Worm (Caenorhabditis elegans) whole organism, midembryonic: ENCODE data around the gene B0334.13.

Source experiments
- T22C8.4 ChIP-seq: fragments of 200-800 bp; sonication (Bioruptor generic); IDR thresholded peaks from 2 replicates; pipeline ENCODE4 v1.3.6; 2022; ENCODE audit warnings: missing genetic modification characterization, missing compliant biosample characterization
- cog-1 ChIP-seq: sonication (generic microtip); optimal IDR thresholded peaks from 2 replicates; lab custom pipeline; 2016; ENCODE audit warnings: missing genetic modification characterization, missing compliant biosample characterization
- flt-1 ChIP-seq: fragments of 200-800 bp; sonication (Bioruptor generic); IDR thresholded peaks from 2 replicates; pipeline ENCODE4 v1.3.6; 2022; ENCODE audit warnings: missing genetic modification characterization, missing compliant biosample characterization
- klf-2 ChIP-seq: fragments of 200-800 bp; sonication (Bioruptor generic); conservative IDR thresholded peaks from 2 replicates; pipeline ENCODE4 v1.3.6; 2022; ENCODE audit warnings: missing genetic modification reagents, missing genetic modification characterization, missing compliant biosample characterization
- med-1 ChIP-seq: sonication (generic microtip); optimal IDR thresholded peaks from 2 replicates; lab custom pipeline; 2017; ENCODE audit warnings: missing genetic modification characterization, mild to moderate bottlenecking, missing compliant biosample characterization, antibody characterized with exemption, missing genetic modification reagents; ENCODE audit not compliant: insufficient read depth
- ref-1 ChIP-seq: fragments of 200-800 bp; sonication (Bioruptor generic); conservative IDR thresholded peaks from 2 replicates; pipeline ENCODE4 v1.3.6; 2022; ENCODE audit warnings: missing genetic modification reagents, missing genetic modification characterization, missing compliant biosample characterization
- tab-1 ChIP-seq: fragments of 200-800 bp; sonication (Bioruptor generic); IDR thresholded peaks from 2 replicates; pipeline ENCODE4 v1.3.6; 2022; ENCODE audit warnings: missing genetic modification characterization, missing compliant biosample characterization
- ztf-23 ChIP-seq: fragments of 200-800 bp; sonication (Bioruptor generic); IDR thresholded peaks from 2 replicates; pipeline ENCODE4 v1.3.6; 2022; ENCODE audit warnings: missing genetic modification reagents, missing genetic modification characterization, missing compliant biosample characterization
- ztf-29 ChIP-seq: fragments of 200-800 bp; sonication (Bioruptor generic); IDR thresholded peaks from 2 replicates; pipeline ENCODE4 v1.3.6; 2022; ENCODE audit warnings: missing genetic modification reagents, missing genetic modification characterization, missing compliant biosample characterization

B0334.13 gene

DNA sequence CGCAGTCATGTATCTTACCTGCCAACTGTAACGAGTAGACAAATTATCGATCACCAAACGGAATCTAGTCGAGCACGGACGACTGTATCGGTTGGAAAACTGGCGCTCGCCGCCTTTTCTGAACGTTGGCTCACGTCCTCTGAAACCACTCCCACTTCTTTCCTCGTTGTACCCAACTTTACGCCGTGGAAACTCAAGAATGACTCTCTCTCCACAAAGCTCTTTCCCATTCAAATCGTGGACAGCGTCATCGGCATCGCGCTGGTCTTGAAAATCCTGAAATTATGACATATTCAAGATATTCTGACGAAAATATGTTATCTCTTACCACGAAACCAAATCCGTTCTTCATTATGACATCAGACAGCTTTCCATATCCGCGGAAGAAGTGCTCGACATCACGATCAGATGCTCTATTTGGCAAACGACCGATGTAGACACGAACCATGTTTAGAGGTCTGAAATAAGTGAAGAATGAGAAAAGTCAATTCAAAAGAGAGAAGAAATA lies 35.5 kb upstream of the B0334.13 start, which contains the start of gene rsp-2:
Gene rsp-2, minus strand, starts transcription at position 458 of the 508 bp plus-strand sequence.
- TF ChIP-seq flt-1 = no peak

- TF ChIP-seq flt-1 (peak; percentile 66; the same call in 1 of the 2 replicates), ref-1 (GFP tag; lab: Robert Waterston, UW) (no peak), med-1 (peak; percentile 28), tab-1 (GFP tag; lab: Robert Waterston, UW) (peak; percentile 54; the same call in 1 of the 2 replicates), ztf-23 (GFP tag; lab: Robert Waterston, UW) (peak; percentile 66), ztf-29 (no peak), T22C8.4 (GFP tag; lab: Robert Waterston, UW) (peak; percentile 72; the same call in 1 of the 2 replicates), cog-1 (tag; lab: Kevin White, UChicago) (peak; percentile 15), klf-2 (GFP tag; lab: Robert Waterston, UW) (no peak)
These were observed 35.1 kb upstream of the B0334.13 start, which contains the start of gene rsp-1 for ce11 chrII:11453025-11453424. rsp-1 (plus strand) TSS chrII:11453362.

DNA sequence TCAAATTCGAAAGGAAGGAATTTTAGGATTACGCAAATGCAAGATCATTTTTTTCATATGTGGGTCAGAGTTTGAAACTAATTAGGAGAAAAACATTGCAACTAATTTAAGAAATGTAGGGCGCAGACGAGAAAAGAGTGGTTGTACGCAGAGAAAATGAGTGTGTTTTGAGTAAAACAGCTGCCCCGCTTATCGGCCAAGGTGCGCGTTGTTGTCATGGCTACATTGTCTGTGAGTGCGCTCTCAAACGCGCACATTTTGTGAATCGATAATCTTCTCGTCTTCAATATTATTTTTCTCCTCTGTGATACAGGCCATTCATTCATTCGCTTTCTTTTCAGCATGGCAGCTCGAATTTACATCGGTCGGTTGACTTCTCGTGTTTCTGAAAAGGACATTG lies 34.5 kb upstream of the B0334.13 start:
- TF ChIP-seq T22C8.4 (GFP tag; lab: Robert Waterston, UW) (no peak), ref-1 (GFP tag; lab: Robert Waterston, UW) (no peak), tab-1 (GFP tag; lab: Robert Waterston, UW) (no peak), klf-2 (GFP tag; lab: Robert Waterston, UW) (no peak), ztf-23 (GFP tag; lab: Robert Waterston, UW) (no peak), med-1 (no peak), ztf-29 (no peak)

DNA sequence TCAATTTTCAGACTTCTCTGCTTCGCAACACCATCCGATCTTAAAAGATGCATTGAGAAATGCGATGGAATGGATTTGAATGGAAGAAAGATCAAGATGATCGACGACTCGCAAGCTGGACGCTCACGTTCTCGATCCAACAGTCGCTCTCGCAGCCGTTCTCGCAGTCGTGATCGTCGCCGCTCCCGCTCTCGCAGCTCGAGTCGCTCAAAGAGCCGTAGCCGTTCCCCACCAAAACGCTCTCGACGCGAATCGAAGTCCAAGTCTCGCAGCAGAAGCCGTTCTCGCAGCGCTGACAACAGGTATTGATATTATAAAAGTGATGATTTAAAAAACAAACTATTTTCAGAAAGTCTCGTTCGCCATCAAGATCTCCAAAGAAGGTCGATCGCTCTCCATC lies 33.0 kb upstream of the B0334.13 start:
- TF ChIP-seq flt-1 = 0 out of 2 replicates have a peak, but pooled peaks have one; percentile 44
- no peak for TF ChIP-seq T22C8.4 (GFP tag; lab: Robert Waterston, UW)

DNA sequence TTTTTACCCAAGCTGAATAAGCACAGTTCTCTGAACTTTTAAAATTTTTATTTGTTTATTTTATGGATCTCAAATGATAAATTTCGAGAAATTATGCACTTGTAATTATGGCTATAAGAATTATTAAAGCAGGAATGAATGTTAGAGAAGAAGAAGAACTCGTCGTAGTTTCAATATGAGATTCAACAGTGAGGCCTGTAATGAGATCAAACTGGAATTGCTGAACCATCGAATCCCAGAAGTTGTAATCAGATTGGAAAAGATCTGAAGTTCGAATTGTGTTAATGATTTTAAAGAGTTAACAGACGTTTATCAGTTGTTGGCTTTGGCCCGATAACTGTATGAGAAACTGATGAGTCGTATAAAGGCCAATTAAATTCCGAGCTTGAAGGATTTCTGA lies 32.4 kb upstream of the B0334.13 start:
- no peak for TF ChIP-seq ztf-23 (GFP tag; lab: Robert Waterston, UW)
- no peak for TF ChIP-seq med-1
- TF ChIP-seq T22C8.4 (GFP tag; lab: Robert Waterston, UW) = no peak
- no peak for TF ChIP-seq ref-1 (GFP tag; lab: Robert Waterston, UW)
- no peak for TF ChIP-seq cog-1 (tag; lab: Kevin White, UChicago)

DNA sequence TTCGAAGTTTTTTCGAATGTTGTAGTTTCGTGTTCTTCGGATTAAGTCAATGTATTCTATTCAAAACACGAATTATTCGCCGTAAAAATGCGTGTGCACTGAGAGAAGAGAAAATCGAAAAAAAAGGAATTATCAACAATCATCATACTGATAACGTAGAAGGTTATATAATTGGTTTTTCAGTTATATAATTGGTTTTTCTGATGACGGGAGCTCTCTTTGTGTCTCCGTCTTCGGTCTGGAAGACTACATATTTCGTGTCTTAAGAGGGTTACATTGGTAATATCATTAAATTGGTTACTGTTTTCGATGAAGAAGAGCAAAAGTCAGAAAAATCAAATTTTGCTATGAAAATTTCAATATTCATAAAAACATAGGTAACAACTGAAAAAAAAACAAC lies 28.2 kb upstream of the B0334.13 start:
- TF ChIP-seq klf-2 (GFP tag; lab: Robert Waterston, UW) (no peak), ztf-23 (GFP tag; lab: Robert Waterston, UW) (no peak), T22C8.4 (GFP tag; lab: Robert Waterston, UW) (no peak), ref-1 (GFP tag; lab: Robert Waterston, UW) (no peak), med-1 (no peak), tab-1 (GFP tag; lab: Robert Waterston, UW) (no peak), ztf-29 (no peak), flt-1 (no peak), cog-1 (tag; lab: Kevin White, UChicago) (no peak)

- TF ChIP-seq tab-1 (GFP tag; lab: Robert Waterston, UW) (no peak), ref-1 (GFP tag; lab: Robert Waterston, UW) (no peak), ztf-23 (GFP tag; lab: Robert Waterston, UW) (no peak), klf-2 (GFP tag; lab: Robert Waterston, UW) (no peak), cog-1 (tag; lab: Kevin White, UChicago) (no peak), ztf-29 (no peak), flt-1 (no peak), med-1 (no peak), T22C8.4 (GFP tag; lab: Robert Waterston, UW) (no peak)
These were observed 24.2 kb upstream of the B0334.13 start for ce11 chrII:11463899-11464298.

ce11 chrII:11464427-11464944 lies 23.6 kb upstream of the B0334.13 start, which contains the start of the genes aars-1 and rga-1:
aars-1 (minus strand) TSS chrII:11464497.
rga-1 (plus strand) TSS chrII:11464894.
- TF ChIP-seq ztf-29 (0 out of 2 replicates have a peak, but pooled peaks have one; percentile 11), cog-1 (tag; lab: Kevin White, UChicago) (no peak)

DNA sequence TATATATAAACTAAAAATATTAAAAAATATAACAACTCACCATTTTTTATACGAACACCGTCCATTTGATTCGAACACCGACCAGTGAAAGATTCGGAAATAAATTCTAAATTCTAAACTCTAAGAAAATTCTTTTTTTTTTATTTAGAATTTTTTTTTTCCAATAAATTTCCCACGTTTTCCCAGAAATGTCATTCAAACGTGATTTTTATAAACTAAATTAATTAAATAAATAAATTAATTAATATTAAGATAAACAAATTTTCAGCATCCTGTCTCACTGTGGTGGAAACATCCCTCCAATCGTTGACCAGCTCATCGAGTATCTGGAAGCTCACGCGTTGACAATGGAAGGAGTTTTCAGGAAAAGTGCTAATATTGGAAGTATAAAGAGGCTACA lies 20.6 kb upstream of the B0334.13 start, which contains the start of gene klp-17:
Gene klp-17, minus strand, starts transcription at position 101 of the 400 bp plus-strand sequence.
- TF ChIP-seq klf-2 (GFP tag; lab: Robert Waterston, UW) = no peak
- no peak for TF ChIP-seq T22C8.4 (GFP tag; lab: Robert Waterston, UW)
- TF ChIP-seq ref-1 (GFP tag; lab: Robert Waterston, UW) = no peak
- TF ChIP-seq flt-1 = no peak

- no peak for TF ChIP-seq med-1
These were observed 18.5 kb upstream of the B0334.13 start, which contains the start of gene cisd-1 for ce11 chrII:11469574-11470108. cisd-1 (minus strand) TSS chrII:11469624.

ce11 chrII:11471916-11472315 lies 16.2 kb upstream of the B0334.13 start, which contains the start of gene mfn-1:
mfn-1 (minus strand) TSS chrII:11472016.
- no peak for TF ChIP-seq ztf-29
- TF ChIP-seq flt-1 = no peak
